Fruit fly (Drosophila melanogaster) whole organism, adult: Measurements from ENCODE around the gene CG5906.

ENCODE experiments used
- CG11617 ChIP-seq: fragments of 200-800 bp; sonication (Bioruptor generic); optimal IDR thresholded peaks from 2 replicates; lab custom pipeline; 2017; ENCODE audit warnings: mild to moderate bottlenecking, missing biosample characterization, missing genetic modification reagents, missing genetic modification characterization
- CG12768 ChIP-seq: fragments of 200-800 bp; sonication (Bioruptor generic); optimal IDR thresholded peaks from 2 replicates; lab custom pipeline; 2017; ENCODE audit warnings: missing biosample characterization, missing genetic modification characterization, mild to moderate bottlenecking, moderate library complexity, missing genetic modification reagents
- CG14711 ChIP-seq: fragments of 200-800 bp; sonication (Bioruptor generic); optimal IDR thresholded peaks from 2 replicates; lab custom pipeline; 2018; ENCODE audit warnings: missing biosample characterization, mild to moderate bottlenecking, missing genetic modification characterization, moderate library complexity
- CG1620 ChIP-seq: fragments of 200-800 bp; sonication (Bioruptor generic); optimal IDR thresholded peaks from 2 replicates; lab custom pipeline; 2016; ENCODE audit warnings: missing biosample characterization, missing genetic modification characterization
- CG33017 ChIP-seq: fragments of 200-800 bp; sonication (Bioruptor generic); optimal IDR thresholded peaks from 2 replicates; lab custom pipeline; 2018; ENCODE audit warnings: missing biosample characterization, mild to moderate bottlenecking, missing genetic modification characterization, moderate library complexity
- CG5204 ChIP-seq: fragments of 200-800 bp; sonication (Bioruptor generic); optimal IDR thresholded peaks from 2 replicates; lab custom pipeline; 2016; ENCODE audit warnings: missing biosample characterization, missing genetic modification characterization
- CG7045 ChIP-seq: fragments of 200-800 bp; sonication (Bioruptor generic); optimal IDR thresholded peaks from 2 replicates; lab custom pipeline; 2017; ENCODE audit warnings: missing biosample characterization, mild to moderate bottlenecking, missing genetic modification characterization
- CG7101 ChIP-seq: fragments of 200-800 bp; sonication (Bioruptor generic); optimal IDR thresholded peaks from 2 replicates; lab custom pipeline; 2018; ENCODE audit warnings: missing biosample characterization, mild to moderate bottlenecking, missing genetic modification characterization, moderate library complexity
- Clk ChIP-seq: fragments of 200-800 bp; sonication (Bioruptor generic); optimal IDR thresholded peaks from 2 replicates; lab custom pipeline; 2017; ENCODE audit warnings: missing biosample characterization, missing genetic modification characterization
- Crg-1 ChIP-seq: fragments of 200-800 bp; sonication (Bioruptor generic); optimal IDR thresholded peaks from 2 replicates; lab custom pipeline; 2016; ENCODE audit warnings: missing biosample characterization, missing genetic modification characterization
- Hr96 ChIP-seq: fragments of 200-800 bp; sonication (Bioruptor generic); optimal IDR thresholded peaks from 2 replicates; lab custom pipeline; 2016; ENCODE audit warnings: missing biosample characterization, missing genetic modification characterization
- Mnt ChIP-seq: fragments of 200-800 bp; sonication (Bioruptor generic); optimal IDR thresholded peaks from 2 replicates; lab custom pipeline; 2016; ENCODE audit warnings: missing biosample characterization, mild to moderate bottlenecking, missing genetic modification characterization
- bab1 ChIP-seq: fragments of 200-800 bp; sonication (Bioruptor generic); optimal IDR thresholded peaks from 3 replicates; lab custom pipeline; 2019; ENCODE audit warnings: missing biosample characterization, mild to moderate bottlenecking, missing genetic modification characterization, moderate library complexity
- cic ChIP-seq: fragments of 200-800 bp; sonication (Bioruptor generic); optimal IDR thresholded peaks from 2 replicates; lab custom pipeline; 2017; ENCODE audit warnings: missing biosample characterization, mild to moderate bottlenecking, missing genetic modification characterization, moderate library complexity
- cnc ChIP-seq, 2 experiments: fragments of >200 bp; optimal IDR thresholded peaks; 2 replicates each; lab custom pipeline; 2017
- kay ChIP-seq: fragments of 200-800 bp; sonication (Bioruptor generic); peaks from one replicate; lab custom pipeline; 2016; ENCODE audit warnings: missing biosample characterization, missing genetic modification characterization, borderline replicate concordance
- ovo ChIP-seq: fragments of 200-800 bp; sonication (Bioruptor generic); optimal IDR thresholded peaks from 2 replicates; lab custom pipeline; 2016; ENCODE audit warnings: missing biosample characterization, missing genetic modification characterization
- pad ChIP-seq: fragments of 200-800 bp; sonication (Bioruptor generic); optimal IDR thresholded peaks from 3 replicates; lab custom pipeline; 2017; ENCODE audit warnings: missing biosample characterization, missing genetic modification characterization, mild to moderate bottlenecking, moderate library complexity, missing genetic modification reagents
- tj ChIP-seq: fragments of 200-800 bp; sonication (Bioruptor generic); optimal IDR thresholded peaks from 3 replicates; lab custom pipeline; 2017; ENCODE audit warnings: missing biosample characterization, mild to moderate bottlenecking, missing genetic modification characterization, moderate library complexity
- toe ChIP-seq: fragments of 200-800 bp; sonication (Bioruptor generic); optimal IDR thresholded peaks from 2 replicates; lab custom pipeline; 2016; ENCODE audit warnings: missing biosample characterization, missing genetic modification characterization

Gene CG5906

DNA sequence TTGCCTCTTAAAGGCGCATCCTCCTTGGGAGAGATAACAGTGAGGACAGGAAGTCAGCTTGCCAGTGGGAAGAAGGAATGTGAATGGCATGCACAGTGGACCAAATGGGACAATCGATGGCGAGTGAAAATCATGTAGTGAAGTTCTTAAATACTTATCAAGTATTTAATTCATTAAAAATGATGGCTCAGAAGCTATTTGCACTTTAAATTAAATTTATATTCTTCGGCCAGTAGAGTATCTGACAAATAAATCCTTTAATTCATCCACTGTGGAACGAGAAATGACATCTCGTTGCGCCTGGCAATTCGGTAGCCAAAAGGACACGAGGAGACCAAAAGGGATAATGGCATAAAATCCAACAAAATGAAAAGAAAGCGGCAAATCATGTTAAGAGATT lies 1.8 kb downstream of the CG5906 start:
- TF ChIP-seq toe (GFP tag; lab: Kevin White, UChicago) (no peak), ovo (GFP tag; lab: Kevin White, UChicago) (no peak), bab1 (no peak), cic (GFP tag; lab: Kevin White, UChicago) (no peak), CG7045 (no peak), CG7101 (tag; lab: Kevin White, UChicago) (no peak), tj (GFP tag; lab: Kevin White, UChicago) (no peak), pad (GFP tag; lab: Kevin White, UChicago) (no peak), CG1620 (GFP tag; lab: Kevin White, UChicago) (no peak), CG11617 (no peak), kay (GFP tag; lab: Kevin White, UChicago) (no peak), CG33017 (tag; lab: Kevin White, UChicago) (no peak), cnc (optimal IDR thresholded peaks at IDR 0.05; lab: Kevin White, UChicago) (no peak), Mnt (GFP tag; lab: Kevin White, UChicago) (no peak)

DNA sequence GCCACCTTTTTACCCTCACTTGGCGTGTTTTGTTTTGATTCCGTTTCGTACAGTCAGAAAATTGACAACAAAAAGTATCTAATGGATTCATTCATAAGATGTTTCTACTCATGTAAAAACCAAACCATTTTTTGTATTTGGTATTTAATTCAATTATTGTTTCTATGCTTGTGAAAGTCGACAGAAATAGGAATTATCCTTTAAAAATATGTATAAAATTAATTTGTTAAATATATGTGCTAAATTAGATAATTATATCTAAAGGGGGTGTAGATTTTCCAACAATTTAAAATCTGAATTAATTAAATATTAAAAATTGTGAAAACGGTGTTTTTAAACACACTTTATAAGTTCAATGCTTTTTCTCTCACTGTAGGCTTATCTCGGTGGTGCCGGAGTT lies 7.5 kb downstream of the CG5906 start:
- TF ChIP-seq CG5204 (GFP tag; lab: Kevin White, UChicago) (no peak), CG1620 (GFP tag; lab: Kevin White, UChicago) (no peak), ovo (GFP tag; lab: Kevin White, UChicago) (no peak), tj (GFP tag; lab: Kevin White, UChicago) (no peak), CG33017 (tag; lab: Kevin White, UChicago) (no peak), CG14711 (no peak), toe (GFP tag; lab: Kevin White, UChicago) (no peak), pad (GFP tag; lab: Kevin White, UChicago) (no peak), kay (GFP tag; lab: Kevin White, UChicago) (no peak), cic (GFP tag; lab: Kevin White, UChicago) (no peak), CG7101 (tag; lab: Kevin White, UChicago) (no peak)

- no peak for TF ChIP-seq CG12768 (GFP tag; lab: Kevin White, UChicago)
- TF ChIP-seq Clk, result no peak
- no peak for TF ChIP-seq Hr96 (GFP tag; lab: Kevin White, UChicago)
- no peak for TF ChIP-seq Crg-1 (GFP tag; lab: Kevin White, UChicago)
Measured at dm6 chr3L:11862266-11862665, 8.8 kb downstream of the CG5906 start.

- TF ChIP-seq CG5204 (GFP tag; lab: Kevin White, UChicago) (no peak), cnc (optimal IDR thresholded peaks at IDR 0.05; lab: Kevin White, UChicago) (no peak), CG11617 (no peak), Hr96 (GFP tag; lab: Kevin White, UChicago) (no peak), cic (GFP tag; lab: Kevin White, UChicago) (no peak), Crg-1 (GFP tag; lab: Kevin White, UChicago) (no peak), CG7045 (no peak), CG7101 (tag; lab: Kevin White, UChicago) (no peak), CG1620 (GFP tag; lab: Kevin White, UChicago) (no peak)
Measured at dm6 chr3L:11858745-11859144, 12.4 kb downstream of the CG5906 start.

DNA sequence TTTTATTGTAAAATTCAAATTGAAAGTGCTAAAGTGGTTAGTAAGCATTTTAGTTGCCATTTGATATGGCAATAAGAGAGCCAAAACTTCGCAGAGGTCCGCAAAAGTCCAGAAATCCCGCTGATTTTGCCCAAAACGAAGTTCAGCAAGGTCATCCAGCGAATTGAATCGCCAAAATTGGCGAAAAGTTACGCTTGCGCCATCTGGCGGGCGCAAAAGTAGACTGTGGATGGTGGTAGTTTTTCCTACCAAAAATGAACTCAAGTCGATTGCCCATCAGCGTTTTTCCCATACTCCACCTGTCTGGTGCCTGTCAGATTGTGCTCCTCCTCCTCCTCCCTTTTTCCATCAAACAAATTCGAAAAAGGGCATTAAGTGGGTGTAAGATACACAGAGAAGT lies 18.2 kb downstream of the CG5906 start:
- TF ChIP-seq cnc (optimal IDR thresholded peaks at IDR 0.05; lab: Kevin White, UChicago), result no peak
- no peak for TF ChIP-seq CG7101 (tag; lab: Kevin White, UChicago)
- TF ChIP-seq CG5204 (GFP tag; lab: Kevin White, UChicago), result no peak
- TF ChIP-seq CG11617, result no peak
- no peak for TF ChIP-seq cic (GFP tag; lab: Kevin White, UChicago)
- TF ChIP-seq bab1, result no peak
- TF ChIP-seq toe (GFP tag; lab: Kevin White, UChicago), result no peak
- TF ChIP-seq CG33017 (tag; lab: Kevin White, UChicago), result no peak
- TF ChIP-seq Clk, result no peak
- no peak for TF ChIP-seq tj (GFP tag; lab: Kevin White, UChicago)
- TF ChIP-seq CG1620 (GFP tag; lab: Kevin White, UChicago), result no peak
- TF ChIP-seq pad (GFP tag; lab: Kevin White, UChicago), result no peak
- no peak for TF ChIP-seq Mnt (GFP tag; lab: Kevin White, UChicago)
- TF ChIP-seq CG7045, result no peak
- no peak for TF ChIP-seq CG12768 (GFP tag; lab: Kevin White, UChicago)
- no peak for TF ChIP-seq kay (GFP tag; lab: Kevin White, UChicago)
- TF ChIP-seq Crg-1 (GFP tag; lab: Kevin White, UChicago), result no peak
- no peak for TF ChIP-seq Hr96 (GFP tag; lab: Kevin White, UChicago)
- no peak for TF ChIP-seq ovo (GFP tag; lab: Kevin White, UChicago)
- TF ChIP-seq CG14711, result no peak

dm6 chr3L:11847703-11848102 lies 23.4 kb downstream of the CG5906 start, which contains the start of gene CG12521:
Gene CG12521 (minus strand): TSS chr3L:11847803.
- TF ChIP-seq kay (GFP tag; lab: Kevin White, UChicago) (peak; percentile 12), Crg-1 (GFP tag; lab: Kevin White, UChicago) (no peak)

- TF ChIP-seq CG1620 (GFP tag; lab: Kevin White, UChicago) (no peak), kay (GFP tag; lab: Kevin White, UChicago) (no peak), cic (GFP tag; lab: Kevin White, UChicago) (no peak), cnc (optimal IDR thresholded peaks at IDR 0.05; lab: Kevin White, UChicago) (no peak), Crg-1 (GFP tag; lab: Kevin White, UChicago) (no peak), CG5204 (GFP tag; lab: Kevin White, UChicago) (no peak), CG7101 (tag; lab: Kevin White, UChicago) (no peak), CG11617 (no peak), ovo (GFP tag; lab: Kevin White, UChicago) (no peak), CG33017 (tag; lab: Kevin White, UChicago) (no peak), CG12768 (GFP tag; lab: Kevin White, UChicago) (no peak), Hr96 (GFP tag; lab: Kevin White, UChicago) (no peak), toe (GFP tag; lab: Kevin White, UChicago) (no peak), bab1 (no peak), Clk (no peak)
Measured at dm6 chr3L:11836575-11837077, 34.5 kb downstream of the CG5906 start, which contains the start of gene CG43064. Gene CG43064 (minus strand): TSS chr3L:11836721.
